Fruit fly (Drosophila melanogaster) whole organism, embryonic: ENCODE data around the gene KdelR.

Experiments
- BEAF-32 ChIP-seq: fragments of 200-800 bp; sonication (Bioruptor generic); optimal IDR thresholded peaks from 3 replicates; lab custom pipeline; 2017; ENCODE audit warnings: missing biosample characterization, missing genetic modification characterization, mild to moderate bottlenecking, moderate library complexity, missing genetic modification reagents
- CG10267 ChIP-seq: fragments of 200-800 bp; sonication (Bioruptor generic); optimal IDR thresholded peaks from 2 replicates; lab custom pipeline; 2018; ENCODE audit warnings: missing biosample characterization, mild to moderate bottlenecking, missing genetic modification characterization, moderate library complexity
- CG10959 ChIP-seq: fragments of 200-800 bp; sonication (Bioruptor generic); IDR thresholded peaks from 2 replicates; pipeline ENCODE4 v1.3.6; 2022; ENCODE audit warnings: missing biosample characterization, missing genetic modification characterization
- CG11398 ChIP-seq: fragments of 200-800 bp; sonication (Bioruptor generic); optimal IDR thresholded peaks from 2 replicates; lab custom pipeline; 2016; ENCODE audit warnings: missing biosample characterization, missing genetic modification characterization
- CG11504 ChIP-seq: fragments of 200-800 bp; sonication (Bioruptor generic); optimal IDR thresholded peaks from 3 replicates; lab custom pipeline; 2019; ENCODE audit warnings: missing biosample characterization, mild to moderate bottlenecking, missing genetic modification characterization, moderate library complexity
- CG11723 ChIP-seq: fragments of 200-800 bp; sonication (Bioruptor generic); optimal IDR thresholded peaks from 2 replicates; lab custom pipeline; 2017; ENCODE audit warnings: missing biosample characterization, mild to moderate bottlenecking, missing genetic modification characterization
- CG13894 ChIP-seq: fragments of 200-800 bp; sonication (Bioruptor generic); optimal IDR thresholded peaks from 3 replicates; lab custom pipeline; 2018; ENCODE audit warnings: missing biosample characterization, mild to moderate bottlenecking, missing genetic modification characterization, moderate library complexity
- CG14441 ChIP-seq: fragments of 200-800 bp; sonication (Bioruptor generic); IDR thresholded peaks from 2 replicates; pipeline ENCODE4 v1.3.6; 2022; ENCODE audit warnings: missing biosample characterization, missing genetic modification characterization
- CG17328 ChIP-seq: fragments of 200-800 bp; sonication (Bioruptor generic); IDR thresholded peaks from 2 replicates; pipeline ENCODE4 v1.3.6; 2022; ENCODE audit warnings: missing biosample characterization, missing genetic modification characterization
- CG18619 ChIP-seq: fragments of 200-800 bp; sonication (Bioruptor generic); optimal IDR thresholded peaks from 3 replicates; lab custom pipeline; 2017; ENCODE audit warnings: missing biosample characterization, mild to moderate bottlenecking, missing genetic modification characterization
- CG2120 ChIP-seq: fragments of 200-800 bp; sonication (Bioruptor generic); optimal IDR thresholded peaks from 3 replicates; lab custom pipeline; 2016; ENCODE audit warnings: missing biosample characterization, missing genetic modification characterization
- CG2875 ChIP-seq: fragments of 200-800 bp; sonication (Bioruptor generic); optimal IDR thresholded peaks from 2 replicates; lab custom pipeline; 2017; ENCODE audit warnings: missing biosample characterization, mild to moderate bottlenecking, missing genetic modification characterization, missing genetic modification reagents
- CG3281 ChIP-seq: fragments of 200-800 bp; sonication (Bioruptor generic); optimal IDR thresholded peaks from 3 replicates; lab custom pipeline; 2017; ENCODE audit warnings: missing biosample characterization, mild to moderate bottlenecking, missing genetic modification characterization
- CG3726 ChIP-seq: fragments of 200-800 bp; sonication (Bioruptor generic); IDR thresholded peaks from 3 replicates; pipeline ENCODE4, ENCODE4 v1.3.6; 2022; ENCODE audit warnings: missing biosample characterization, missing genetic modification characterization
- CG3847 ChIP-seq: fragments of 200-800 bp; sonication (Bioruptor generic); IDR thresholded peaks from 2 replicates; pipeline ENCODE4 v1.3.6; 2022; ENCODE audit warnings: missing biosample characterization, missing genetic modification characterization
- CG43689 ChIP-seq: fragments of 200-800 bp; sonication (Bioruptor generic); IDR thresholded peaks from 2 replicates; pipeline ENCODE4 v1.3.6; 2022; ENCODE audit warnings: missing biosample characterization, missing genetic modification characterization
- CG7556 ChIP-seq: fragments of 200-800 bp; sonication (Bioruptor generic); optimal IDR thresholded peaks from 2 replicates; lab custom pipeline; 2017; ENCODE audit warnings: missing biosample characterization, mild to moderate bottlenecking, missing genetic modification characterization
- CG7745 ChIP-seq: fragments of 200-800 bp; sonication (Bioruptor generic); optimal IDR thresholded peaks from 2 replicates; lab custom pipeline; 2018; ENCODE audit warnings: missing biosample characterization, mild to moderate bottlenecking, missing genetic modification characterization, moderate library complexity
- CG8944 ChIP-seq: fragments of 200-800 bp; sonication (Bioruptor generic); optimal IDR thresholded peaks from 3 replicates; lab custom pipeline; 2016; ENCODE audit warnings: missing biosample characterization, missing genetic modification characterization
- Doc3 ChIP-seq: fragments of 200-800 bp; sonication (Bioruptor generic); IDR thresholded peaks from 3 replicates; pipeline ENCODE4 v1.3.6; 2022; ENCODE audit warnings: missing biosample characterization, missing genetic modification characterization; ENCODE audit not compliant: partially characterized antibody
- Dref ChIP-seq: fragments of 200-800 bp; sonication (Bioruptor generic); IDR thresholded peaks from 2 replicates; pipeline ENCODE4 v1.3.6; 2022; ENCODE audit warnings: missing biosample characterization, missing genetic modification characterization
- GATAe ChIP-seq: fragments of 200-800 bp; sonication (Bioruptor generic); conservative IDR thresholded peaks from 2 replicates; pipeline ENCODE4 v1.3.6; 2022; ENCODE audit warnings: missing biosample characterization, missing genetic modification characterization
- Lhr ChIP-seq: fragments of 200-800 bp; sonication (Bioruptor generic); optimal IDR thresholded peaks from 3 replicates; lab custom pipeline; 2017; ENCODE audit warnings: mild to moderate bottlenecking, missing biosample characterization, missing genetic modification reagents, missing genetic modification characterization
- PHDP ChIP-seq: fragments of 200-800 bp; sonication (Bioruptor generic); optimal IDR thresholded peaks from 3 replicates; lab custom pipeline; 2018; ENCODE audit warnings: missing biosample characterization, mild to moderate bottlenecking, missing genetic modification characterization, moderate library complexity
- Scr ChIP-seq: fragments of 200-800 bp; sonication (Bioruptor generic); IDR thresholded peaks from 2 replicates; pipeline ENCODE4 v1.3.6; 2022; ENCODE audit warnings: missing biosample characterization, missing genetic modification characterization; ENCODE audit not compliant: partially characterized antibody
- Sox102F ChIP-seq: fragments of 200-800 bp; sonication (Bioruptor generic); optimal IDR thresholded peaks from 2 replicates; lab custom pipeline; 2018; ENCODE audit warnings: missing biosample characterization, mild to moderate bottlenecking, missing genetic modification characterization, moderate library complexity
- Spps ChIP-seq: fragments of 200-800 bp; sonication (Bioruptor generic); optimal IDR thresholded peaks from 2 replicates; lab custom pipeline; 2018; ENCODE audit warnings: missing biosample characterization, mild to moderate bottlenecking, missing genetic modification characterization
- Sry-β ChIP-seq: fragments of 200-800 bp; sonication (Bioruptor generic); optimal IDR thresholded peaks from 2 replicates; lab custom pipeline; 2018; ENCODE audit warnings: missing biosample characterization, mild to moderate bottlenecking, missing genetic modification characterization, moderate library complexity
- Sry-δ ChIP-seq: fragments of 200-800 bp; sonication (Bioruptor generic); optimal IDR thresholded peaks from 2 replicates; lab custom pipeline; 2016; ENCODE audit warnings: missing biosample characterization, missing genetic modification characterization
- ac ChIP-seq: fragments of 200-800 bp; sonication (Bioruptor generic); optimal IDR thresholded peaks from 3 replicates; lab custom pipeline; 2017; ENCODE audit warnings: missing biosample characterization, mild to moderate bottlenecking, missing genetic modification characterization
- ap ChIP-seq: fragments of 200-800 bp; sonication (Bioruptor generic); IDR thresholded peaks from 2 replicates; pipeline ENCODE4 v1.3.6; 2022; ENCODE audit warnings: missing biosample characterization, missing genetic modification characterization
- ato ChIP-seq: fragments of 200-800 bp; sonication (Bioruptor generic); IDR thresholded peaks from 2 replicates; pipeline ENCODE4 v1.3.6; 2022; ENCODE audit warnings: missing biosample characterization, missing genetic modification characterization; ENCODE audit not compliant: partially characterized antibody
- br ChIP-seq: fragments of >200 bp; optimal IDR thresholded peaks from 2 replicates; lab custom pipeline; 2017
- ems ChIP-seq: fragments of 200-800 bp; sonication (Bioruptor generic); optimal IDR thresholded peaks from 3 replicates; lab custom pipeline; 2016; ENCODE audit warnings: missing biosample characterization, missing genetic modification characterization
- ewg ChIP-seq: fragments of 200-800 bp; sonication (Bioruptor generic); optimal IDR thresholded peaks from 3 replicates; lab custom pipeline; 2017; ENCODE audit warnings: mild to moderate bottlenecking, missing biosample characterization, missing genetic modification reagents, missing genetic modification characterization
- gro ChIP-seq: fragments of 200-800 bp; sonication (Bioruptor generic); optimal IDR thresholded peaks from 2 replicates; lab custom pipeline; 2016; ENCODE audit warnings: missing biosample characterization, missing genetic modification characterization
- pb ChIP-seq: fragments of 200-800 bp; sonication (Bioruptor generic); optimal IDR thresholded peaks from 3 replicates; lab custom pipeline; 2016; ENCODE audit warnings: missing biosample characterization, missing genetic modification characterization
- pfk ChIP-seq: fragments of 200-800 bp; sonication (Bioruptor generic); optimal IDR thresholded peaks from 2 replicates; lab custom pipeline; 2018; ENCODE audit warnings: missing biosample characterization, mild to moderate bottlenecking, missing genetic modification characterization, moderate library complexity
- pho ChIP-seq: fragments of 200-800 bp; sonication (Bioruptor generic); optimal IDR thresholded peaks from 2 replicates; lab custom pipeline; 2016; ENCODE audit warnings: missing biosample characterization, missing genetic modification characterization
- phol ChIP-seq: fragments of 200-800 bp; sonication (Bioruptor generic); optimal IDR thresholded peaks from 3 replicates; lab custom pipeline; 2018; ENCODE audit warnings: missing biosample characterization, mild to moderate bottlenecking, missing genetic modification characterization, moderate library complexity
- pita ChIP-seq: fragments of 200-800 bp; sonication (Bioruptor generic); optimal IDR thresholded peaks from 2 replicates; lab custom pipeline; 2017; ENCODE audit warnings: missing biosample characterization, mild to moderate bottlenecking, missing genetic modification characterization
- pzg ChIP-seq: fragments of 200-800 bp; sonication (Bioruptor generic); optimal IDR thresholded peaks from 3 replicates; lab custom pipeline; 2018; ENCODE audit warnings: missing biosample characterization, mild to moderate bottlenecking, missing genetic modification characterization, moderate library complexity
- sd ChIP-seq: fragments of 200-800 bp; sonication (Bioruptor generic); optimal IDR thresholded peaks from 3 replicates; lab custom pipeline; 2018; ENCODE audit warnings: missing biosample characterization, mild to moderate bottlenecking, missing genetic modification characterization, moderate library complexity
- shn ChIP-seq: fragments of 200-800 bp; sonication (Bioruptor generic); optimal IDR thresholded peaks from 3 replicates; lab custom pipeline; 2016; ENCODE audit warnings: missing biosample characterization, missing genetic modification characterization
- sim ChIP-seq: fragments of 200-800 bp; sonication (Bioruptor generic); IDR thresholded peaks from 2 replicates; pipeline ENCODE4 v1.3.6; 2022; ENCODE audit warnings: missing biosample characterization, missing genetic modification characterization
- sna ChIP-seq: fragments of 200-800 bp; sonication (Bioruptor generic); IDR thresholded peaks from 2 replicates; pipeline ENCODE4 v1.3.6; 2022; ENCODE audit warnings: missing biosample characterization, missing genetic modification characterization; ENCODE audit not compliant: partially characterized antibody
- sqz ChIP-seq: fragments of 200-800 bp; sonication (Bioruptor generic); optimal IDR thresholded peaks from 3 replicates; lab custom pipeline; 2018; ENCODE audit warnings: missing biosample characterization, mild to moderate bottlenecking, missing genetic modification characterization
- tll ChIP-seq, 2 experiments: fragments of 200-800 bp in 1 of 2; fragments of >200 bp in 1 of 2; sonication (Bioruptor generic) in 1 of 2; optimal IDR thresholded peaks; 2 replicates each; lab custom pipeline; 2017 to 2019; ENCODE audit warnings: missing biosample characterization in 2 of 2, missing genetic modification characterization in 2 of 2, mild to moderate bottlenecking in 1 of 2, moderate library complexity in 1 of 2
- tna ChIP-seq: fragments of 200-800 bp; sonication (Bioruptor generic); IDR thresholded peaks from 2 replicates; pipeline ENCODE4 v1.3.6; 2022; ENCODE audit warnings: missing biosample characterization, missing genetic modification characterization; ENCODE audit not compliant: partially characterized antibody
- tup ChIP-seq: fragments of 200-800 bp; sonication (Bioruptor generic); optimal IDR thresholded peaks from 2 replicates; lab custom pipeline; 2016; ENCODE audit warnings: missing biosample characterization, mild to moderate bottlenecking, missing genetic modification characterization, moderate library complexity

Gene KdelR

dm6 chr2L:10403803-10404315 lies 22.8 kb upstream of the KdelR start (continued):
- TF ChIP-seq ac (GFP tag; lab: Kevin White, UChicago) (no peak), BEAF-32 (peak; percentile 57), sna (peak; percentile 58; the same call in 1 of the 2 replicates), CG13894 (tag; lab: Kevin White, UChicago) (no peak), CG11398 (GFP tag; lab: Kevin White, UChicago) (no peak), CG7556 (GFP tag; lab: Kevin White, UChicago) (no peak), CG43689 (GFP tag; lab: Robert Waterston, UW) (no peak), Sox102F (GFP tag; lab: Kevin White, UChicago) (no peak), tup (GFP tag; lab: Kevin White, UChicago) (no peak), PHDP (tag; lab: Kevin White, UChicago) (no peak), sim (GFP tag; lab: Robert Waterston, UW) (no peak), ato (GFP tag; lab: Robert Waterston, UW) (no peak), CG18619 (no peak), sqz (GFP tag; lab: Kevin White, UChicago) (no peak), Scr (GFP tag; lab: Robert Waterston, UW) (peak; percentile 63), Sry-δ (GFP tag; lab: Kevin White, UChicago) (peak; percentile 52), CG3281 (GFP tag; lab: Kevin White, UChicago) (no peak), pzg (peak; percentile 33), pfk (GFP tag; lab: Kevin White, UChicago) (peak; percentile 92), gro (GFP tag; lab: Kevin White, UChicago) (no peak), pb (GFP tag; lab: Kevin White, UChicago) (no peak), phol (tag; lab: Kevin White, UChicago) (peak; percentile 13), CG11504 (tag; lab: Kevin White, UChicago) (no peak), ap (GFP tag; lab: Robert Waterston, UW) (no peak), CG8944 (no peak), tll (GFP tag; optimal IDR thresholded peaks at IDR 0.05; lab: Kevin White, UChicago) (no peak), br (lab: Kevin White, UChicago) (no peak), CG11723 (GFP tag; lab: Kevin White, UChicago) (peak; percentile 49), CG3847 (GFP tag; lab: Robert Waterston, UW) (no peak), CG2120 (no peak), ems (GFP tag; lab: Kevin White, UChicago) (no peak), CG7745 (tag; lab: Kevin White, UChicago) (no peak), Spps (tag; lab: Kevin White, UChicago) (no peak), Doc3 (0 out of 3 replicates have a peak, but pooled peaks have one; percentile 38), Lhr (no peak), sd (tag; lab: Kevin White, UChicago) (no peak), CG10267 (tag; lab: Kevin White, UChicago) (peak; percentile 15), CG17328 (GFP tag; lab: Robert Waterston, UW) (no peak), CG3726 (GFP tag; lab: Robert Waterston, UW) (no peak), CG2875 (no peak), CG10959 (GFP tag; lab: Robert Waterston, UW) (no peak), pho (GFP tag; lab: Kevin White, UChicago) (no peak), pita (no peak), CG14441 (no peak), ewg (GFP tag; lab: Kevin White, UChicago) (no peak), GATAe (GFP tag; lab: Robert Waterston, UW) (no peak), Dref (GFP tag; lab: Robert Waterston, UW) (peak; percentile 67), Sry-β (GFP tag; lab: Kevin White, UChicago) (peak; percentile 54), tna (GFP tag; lab: Robert Waterston, UW) (no peak), shn (no peak)
